Fruit fly (Drosophila melanogaster) whole organism, embryonic: Measurements from ENCODE around the gene Cht6.

Source experiments
- Antp ChIP-seq: fragments of 200-800 bp; sonication (Bioruptor generic); optimal IDR thresholded peaks from 3 replicates; lab custom pipeline; 2016; ENCODE audit warnings: missing biosample characterization, missing genetic modification characterization
- CG10366 ChIP-seq: fragments of 200-800 bp; sonication (Bioruptor generic); IDR thresholded peaks from 2 replicates; pipeline ENCODE4 v1.3.6; 2022; ENCODE audit warnings: missing biosample characterization, missing genetic modification characterization
- CG11695 ChIP-seq: fragments of 200-800 bp; sonication (Bioruptor generic); IDR thresholded peaks from 3 replicates; pipeline ENCODE4 v1.3.6; 2022; ENCODE audit warnings: missing biosample characterization, missing genetic modification characterization
- CG12104 ChIP-seq: fragments of 200-800 bp; sonication (Bioruptor generic); optimal IDR thresholded peaks from 3 replicates; lab custom pipeline; 2016; ENCODE audit warnings: missing biosample characterization, missing genetic modification characterization
- CG1233 ChIP-seq: fragments of 200-800 bp; sonication (Bioruptor generic); optimal IDR thresholded peaks from 4 replicates; lab custom pipeline; 2018; ENCODE audit warnings: missing biosample characterization, mild to moderate bottlenecking, missing genetic modification characterization
- CG12942 ChIP-seq: fragments of 200-800 bp; sonication (Bioruptor generic); optimal IDR thresholded peaks from 3 replicates; lab custom pipeline; 2016; ENCODE audit warnings: missing biosample characterization, missing genetic modification characterization
- CG13424 ChIP-seq: fragments of 200-800 bp; sonication (Bioruptor generic); optimal IDR thresholded peaks from 2 replicates; lab custom pipeline; 2019; ENCODE audit warnings: missing biosample characterization, mild to moderate bottlenecking, missing genetic modification characterization, moderate library complexity
- CG13624 ChIP-seq: fragments of 200-800 bp; sonication (Bioruptor generic); optimal IDR thresholded peaks from 2 replicates; lab custom pipeline; 2016; ENCODE audit warnings: missing biosample characterization, missing genetic modification characterization
- CG14014 ChIP-seq: fragments of 200-800 bp; sonication (Bioruptor generic); IDR thresholded peaks from 2 replicates; pipeline ENCODE4 v1.3.6; 2022; ENCODE audit warnings: missing biosample characterization, missing genetic modification characterization
- CG15269 ChIP-seq: fragments of 200-800 bp; sonication (Bioruptor generic); optimal IDR thresholded peaks from 2 replicates; lab custom pipeline; 2018; ENCODE audit warnings: missing biosample characterization, mild to moderate bottlenecking, missing genetic modification characterization, moderate library complexity
- CG18599 ChIP-seq: fragments of 200-800 bp; sonication (Bioruptor generic); optimal IDR thresholded peaks from 3 replicates; lab custom pipeline; 2017; ENCODE audit warnings: missing biosample characterization, missing genetic modification characterization, mild to moderate bottlenecking, moderate library complexity, missing genetic modification reagents
- CG2116 ChIP-seq: fragments of 200-800 bp; sonication (Bioruptor generic); optimal IDR thresholded peaks from 3 replicates; lab custom pipeline; 2018; ENCODE audit warnings: missing biosample characterization, mild to moderate bottlenecking, missing genetic modification characterization
- CG2120 ChIP-seq: fragments of 200-800 bp; sonication (Bioruptor generic); optimal IDR thresholded peaks from 3 replicates; lab custom pipeline; 2016; ENCODE audit warnings: missing biosample characterization, missing genetic modification characterization
- CG2678 ChIP-seq: fragments of 200-800 bp; sonication (Bioruptor generic); optimal IDR thresholded peaks from 3 replicates; lab custom pipeline; 2019; ENCODE audit warnings: missing biosample characterization, mild to moderate bottlenecking, missing genetic modification characterization, moderate library complexity
- CG30403 ChIP-seq: fragments of 200-800 bp; sonication (Bioruptor generic); optimal IDR thresholded peaks from 3 replicates; lab custom pipeline; 2016; ENCODE audit warnings: missing biosample characterization, missing genetic modification characterization
- CG32532 ChIP-seq: fragments of 200-800 bp; sonication (Bioruptor generic); IDR thresholded peaks from 2 replicates; pipeline ENCODE4 v1.3.6; 2022; ENCODE audit warnings: missing biosample characterization, missing genetic modification characterization
- CG32767 ChIP-seq: fragments of 200-800 bp; sonication (Bioruptor generic); IDR thresholded peaks from 2 replicates; pipeline ENCODE4 v1.3.6; 2022; ENCODE audit warnings: missing biosample characterization, missing genetic modification characterization
- CG8290 ChIP-seq, 3 experiments: fragments of 200-800 bp; sonication (Bioruptor generic); optimal IDR thresholded peaks; 2 replicates each; lab custom pipeline; 2016 to 2019; ENCODE audit warnings: missing biosample characterization in 3 of 3, missing genetic modification characterization in 3 of 3, mild to moderate bottlenecking in 2 of 3, moderate library complexity in 1 of 3
- CG9932 ChIP-seq: fragments of 200-800 bp; sonication (Bioruptor generic); IDR thresholded peaks from 2 replicates; pipeline ENCODE4 v1.3.6; 2022; ENCODE audit warnings: missing biosample characterization, missing genetic modification characterization
- ERR ChIP-seq: fragments of 200-800 bp; sonication (Bioruptor generic); optimal IDR thresholded peaks from 2 replicates; lab custom pipeline; 2016; ENCODE audit warnings: missing biosample characterization, missing genetic modification characterization
- Ets65A ChIP-seq: fragments of 200-800 bp; sonication (Bioruptor generic); peaks from one replicate; lab custom pipeline; 2016; ENCODE audit warnings: missing biosample characterization, missing genetic modification characterization
- Meics ChIP-seq: fragments of 200-800 bp; sonication (Bioruptor generic); optimal IDR thresholded peaks from 2 replicates; lab custom pipeline; 2017; ENCODE audit warnings: missing biosample characterization, mild to moderate bottlenecking, missing genetic modification characterization
- Neu2 ChIP-seq: fragments of 200-800 bp; sonication (Bioruptor generic); optimal IDR thresholded peaks from 3 replicates; lab custom pipeline; 2016; ENCODE audit warnings: missing biosample characterization, missing genetic modification characterization, borderline replicate concordance
- Oli ChIP-seq: fragments of 200-800 bp; sonication (Bioruptor generic); optimal IDR thresholded peaks from 2 replicates; lab custom pipeline; 2018; ENCODE audit warnings: missing biosample characterization, mild to moderate bottlenecking, missing genetic modification characterization, moderate library complexity
- PHDP ChIP-seq: fragments of 200-800 bp; sonication (Bioruptor generic); optimal IDR thresholded peaks from 3 replicates; lab custom pipeline; 2018; ENCODE audit warnings: missing biosample characterization, mild to moderate bottlenecking, missing genetic modification characterization, moderate library complexity
- Pdp1 ChIP-seq, 2 experiments: fragments of 200-800 bp; sonication (Bioruptor generic); optimal IDR thresholded peaks; 3 replicates each; lab custom pipeline; 2016; ENCODE audit warnings: missing biosample characterization in 2 of 2, missing genetic modification characterization in 2 of 2, mild to moderate bottlenecking in 1 of 2, moderate library complexity in 1 of 2
- Rfx ChIP-seq: fragments of 200-800 bp; sonication (Bioruptor generic); IDR thresholded peaks from 2 replicates; pipeline ENCODE4 v1.3.6; 2022; ENCODE audit warnings: missing biosample characterization, missing genetic modification characterization
- Sox102F ChIP-seq: fragments of 200-800 bp; sonication (Bioruptor generic); optimal IDR thresholded peaks from 2 replicates; lab custom pipeline; 2018; ENCODE audit warnings: missing biosample characterization, mild to moderate bottlenecking, missing genetic modification characterization, moderate library complexity
- bab2 ChIP-seq: fragments of 200-800 bp; sonication (Bioruptor generic); optimal IDR thresholded peaks from 2 replicates; lab custom pipeline; 2016; ENCODE audit warnings: missing biosample characterization, missing genetic modification characterization
- dimm ChIP-seq: fragments of 200-800 bp; sonication (Bioruptor generic); IDR thresholded peaks from 2 replicates; pipeline ENCODE4 v1.3.6; 2022; ENCODE audit warnings: missing biosample characterization, missing genetic modification characterization
- dysf ChIP-seq: fragments of 200-800 bp; sonication (Bioruptor generic); IDR thresholded peaks from 3 replicates; pipeline ENCODE4 v1.3.6; 2022; ENCODE audit warnings: missing biosample characterization, missing genetic modification characterization
- esg ChIP-seq: fragments of 200-800 bp; sonication (Bioruptor generic); conservative IDR thresholded peaks from 2 replicates; pipeline ENCODE4 v1.3.6; 2022; ENCODE audit warnings: missing biosample characterization, missing genetic modification characterization
- eyg ChIP-seq: fragments of 200-800 bp; sonication (Bioruptor generic); optimal IDR thresholded peaks from 3 replicates; lab custom pipeline; 2016; ENCODE audit warnings: missing biosample characterization, missing genetic modification characterization
- gcm ChIP-seq: fragments of 200-800 bp; sonication (Bioruptor generic); optimal IDR thresholded peaks from 2 replicates; lab custom pipeline; 2019; ENCODE audit warnings: missing biosample characterization, mild to moderate bottlenecking, missing genetic modification characterization, moderate library complexity
- grn ChIP-seq: fragments of 200-800 bp; sonication (Bioruptor generic); optimal IDR thresholded peaks from 3 replicates; lab custom pipeline; 2017; ENCODE audit warnings: missing biosample characterization, missing genetic modification characterization
- gro ChIP-seq: fragments of 200-800 bp; sonication (Bioruptor generic); optimal IDR thresholded peaks from 2 replicates; lab custom pipeline; 2016; ENCODE audit warnings: missing biosample characterization, missing genetic modification characterization
- ind ChIP-seq: fragments of 200-800 bp; sonication (Bioruptor generic); optimal IDR thresholded peaks from 3 replicates; lab custom pipeline; 2016; ENCODE audit warnings: missing biosample characterization, missing genetic modification characterization
- insv ChIP-seq, 2 experiments: fragments of 200-800 bp; sonication (Bioruptor generic); optimal IDR thresholded peaks; 3 replicates each; lab custom pipeline; 2016 to 2018; ENCODE audit warnings: missing biosample characterization in 2 of 2, missing genetic modification characterization in 2 of 2
- nom ChIP-seq: fragments of 200-800 bp; sonication (Bioruptor generic); optimal IDR thresholded peaks from 2 replicates; lab custom pipeline; 2017; ENCODE audit warnings: missing biosample characterization, missing genetic modification characterization, mild to moderate bottlenecking, moderate library complexity, missing genetic modification reagents
- pita ChIP-seq: fragments of 200-800 bp; sonication (Bioruptor generic); optimal IDR thresholded peaks from 2 replicates; lab custom pipeline; 2017; ENCODE audit warnings: missing biosample characterization, mild to moderate bottlenecking, missing genetic modification characterization
- ranshi ChIP-seq: fragments of 200-800 bp; sonication (Bioruptor generic); IDR thresholded peaks from 2 replicates; pipeline ENCODE4 v1.3.6; 2022; ENCODE audit warnings: missing biosample characterization, missing genetic modification characterization
- row ChIP-seq: fragments of 200-800 bp; sonication (Bioruptor generic); IDR thresholded peaks from 3 replicates; pipeline ENCODE4 v1.3.6; 2022; ENCODE audit warnings: missing biosample characterization, missing genetic modification characterization
- seq ChIP-seq: fragments of 200-800 bp; sonication (Bioruptor generic); IDR thresholded peaks from 2 replicates; pipeline ENCODE4 v1.3.6; 2022; ENCODE audit warnings: missing biosample characterization, missing genetic modification characterization
- tgo ChIP-seq: fragments of 200-800 bp; sonication (Bioruptor generic); IDR thresholded peaks from 3 replicates; pipeline ENCODE4 v1.3.6; 2022; ENCODE audit warnings: missing biosample characterization, missing genetic modification characterization
- tio ChIP-seq: fragments of 200-800 bp; sonication (Bioruptor generic); optimal IDR thresholded peaks from 2 replicates; lab custom pipeline; 2017; ENCODE audit warnings: missing biosample characterization, missing genetic modification characterization, inconsistent platforms
- zfh2 ChIP-seq: fragments of 200-800 bp; sonication (Bioruptor generic); optimal IDR thresholded peaks from 2 replicates; lab custom pipeline; 2016; ENCODE audit warnings: missing biosample characterization, missing genetic modification characterization

The Cht6 gene

DNA sequence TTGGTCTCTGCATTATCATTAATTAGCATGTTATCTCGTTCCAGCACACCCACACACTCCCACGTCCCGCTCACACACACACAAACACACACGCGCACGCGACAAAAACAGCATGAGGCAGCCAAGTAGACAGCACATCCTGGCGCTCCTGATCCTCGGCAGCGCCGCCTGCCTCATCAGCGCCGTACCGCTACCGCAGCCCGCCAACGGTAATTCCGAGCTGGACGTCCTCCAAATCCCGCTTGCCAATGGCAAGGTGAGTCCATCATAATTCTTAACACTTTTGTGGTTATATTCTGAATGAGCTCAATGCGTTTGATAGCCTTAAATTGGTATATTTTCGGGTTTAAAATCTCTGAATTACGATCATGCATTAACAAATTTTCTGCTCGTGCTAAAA lies 23.7 kb upstream of the Cht6 start:
- TF ChIP-seq Ets65A (GFP tag; lab: Kevin White, UChicago): peak; percentile 91
- TF ChIP-seq CG1233 (GFP tag; lab: Kevin White, UChicago): no peak

DNA sequence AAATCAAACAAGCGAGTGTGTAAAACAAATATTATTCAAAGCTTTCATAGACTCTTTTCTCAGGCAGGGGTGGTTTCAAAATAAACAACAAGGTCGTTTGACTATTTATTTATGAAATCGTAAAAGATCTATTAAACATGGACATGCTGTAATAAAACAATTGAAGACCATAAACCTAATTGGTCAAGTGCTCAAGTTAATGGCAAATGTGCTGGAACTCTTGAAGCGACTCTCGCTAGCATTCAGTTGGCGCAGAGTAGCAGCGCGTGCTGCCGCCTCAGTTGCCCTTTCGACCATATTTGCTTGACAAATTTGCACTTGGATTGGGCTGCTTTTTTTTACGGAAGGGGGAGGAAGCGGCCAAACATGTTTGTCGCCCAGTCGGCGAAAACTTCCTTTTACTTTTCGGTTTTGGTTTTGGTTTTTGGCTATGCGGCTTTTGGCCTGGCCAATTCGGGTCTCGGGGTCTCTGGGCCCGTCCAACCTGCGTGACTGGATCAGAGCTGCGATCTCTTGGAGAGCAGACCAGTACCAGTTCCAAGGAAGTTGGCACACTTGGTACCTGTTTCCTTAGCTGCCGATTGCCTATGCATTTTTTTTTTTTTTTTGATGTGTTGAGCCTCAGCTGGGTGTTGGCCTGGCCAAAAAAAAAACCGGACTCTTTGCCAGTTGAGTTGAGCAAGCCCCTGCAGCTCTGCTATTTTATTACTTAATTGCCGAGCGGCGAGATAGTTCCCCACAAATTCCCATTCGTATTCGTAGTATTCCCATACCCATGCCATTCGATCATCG lies 23.0 kb upstream of the Cht6 start:
- TF ChIP-seq Oli (tag; lab: Kevin White, UChicago) (peak; percentile 15), Meics (GFP tag; lab: Kevin White, UChicago) (no peak), grn (GFP tag; lab: Kevin White, UChicago) (no peak), Antp (peak; percentile 8), esg (0 out of 2 replicates have a peak, but pooled peaks have one; percentile 22), bab2 (peak; percentile 4), CG8290 (GFP tag; optimal IDR thresholded peaks at IDR 0.05; lab: Kevin White, UChicago) (no peak), CG8290 (tag; optimal IDR thresholded peaks at IDR 0.05; lab: Kevin White, UChicago) (peak in 1 of 2 experiments; percentile 23), tgo (GFP tag; lab: Robert Waterston, UW) (no peak), CG13624 (GFP tag; lab: Kevin White, UChicago) (no peak), eyg (no peak), CG9932 (GFP tag; lab: Robert Waterston, UW) (peak; percentile 55; the same call in 1 of the 2 replicates), Sox102F (GFP tag; lab: Kevin White, UChicago) (peak; percentile 63), CG10366 (GFP tag; lab: Robert Waterston, UW) (peak; percentile 12; the same call in 1 of the 2 replicates), CG12942 (GFP tag; lab: Kevin White, UChicago) (no peak), Pdp1 (GFP tag; optimal IDR thresholded peaks at IDR 0.05; lab: Kevin White, UChicago) (no peak), CG2678 (tag; lab: Kevin White, UChicago) (peak; percentile 35), pita (GFP tag; lab: Kevin White, UChicago) (no peak), CG30403 (GFP tag; lab: Kevin White, UChicago) (peak; percentile 4), CG13424 (tag; lab: Kevin White, UChicago) (peak; percentile 12), CG14014 (peak; percentile 48; the same call in 1 of the 2 replicates), zfh2 (GFP tag; lab: Kevin White, UChicago) (peak; percentile 8), CG32532 (GFP tag; lab: Robert Waterston, UW) (0 out of 2 replicates have a peak, but pooled peaks have one; percentile 26), CG2120 (peak; percentile 47), seq (GFP tag; lab: Robert Waterston, UW) (0 out of 2 replicates have a peak, but pooled peaks have one; percentile 11), dysf (GFP tag; lab: Robert Waterston, UW) (0 out of 3 replicates have a peak, but pooled peaks have one; percentile 9), ind (GFP tag; lab: Kevin White, UChicago) (peak; percentile 18), row (GFP tag; lab: Robert Waterston, UW) (peak; percentile 52), tio (GFP tag; lab: Kevin White, UChicago) (no peak), insv (GFP tag; optimal IDR thresholded peaks at IDR 0.05; lab: Kevin White, UChicago) (no peak), PHDP (tag; lab: Kevin White, UChicago) (peak; percentile 2), Rfx (GFP tag; lab: Robert Waterston, UW) (peak; percentile 53; the same call in 1 of the 2 replicates), CG32767 (GFP tag; lab: Robert Waterston, UW) (0 out of 2 replicates have a peak, but pooled peaks have one; percentile 18), CG15269 (tag; lab: Kevin White, UChicago) (peak; percentile 1), dimm (no peak), ERR (GFP tag; lab: Kevin White, UChicago) (no peak), CG2116 (GFP tag; lab: Kevin White, UChicago) (no peak), CG18599 (peak; percentile 9), Ets65A (GFP tag; lab: Kevin White, UChicago) (peak; percentile 68), ranshi (GFP tag; lab: Robert Waterston, UW) (peak; percentile 23; the same call in 1 of the 2 replicates), gcm (GFP tag; lab: Kevin White, UChicago) (no peak), CG12104 (GFP tag; lab: Kevin White, UChicago) (no peak), gro (GFP tag; lab: Kevin White, UChicago) (peak; percentile 29), CG11695 (GFP tag; lab: Robert Waterston, UW) (no peak), nom (GFP tag; lab: Kevin White, UChicago) (peak; percentile 57), Neu2 (GFP tag; lab: Kevin White, UChicago) (no peak)
